Worm (Caenorhabditis elegans) whole organism, young adult: ENCODE results near the gene sri-26.

Experiments
- B0019.2 ChIP-seq: fragments of 200-800 bp; sonication (Bioruptor generic); conservative IDR thresholded peaks from 2 replicates; pipeline ENCODE4 v1.3.6; 2022; ENCODE audit warnings: missing genetic modification reagents, missing genetic modification characterization, missing compliant biosample characterization
- D2030.7 ChIP-seq: fragments of 200-800 bp; sonication (Bioruptor generic); IDR thresholded peaks from 2 replicates; pipeline ENCODE4 v1.3.6; 2022; ENCODE audit warnings: missing genetic modification reagents, missing genetic modification characterization, missing compliant biosample characterization
- F37B4.10 ChIP-seq: fragments of 200-800 bp; sonication (Bioruptor generic); IDR thresholded peaks from 2 replicates; pipeline ENCODE4 v1.3.6; 2022; ENCODE audit warnings: missing genetic modification characterization, missing compliant biosample characterization
- F49E8.2 ChIP-seq: sonication (generic microtip); optimal IDR thresholded peaks from 3 replicates; lab custom pipeline; 2017; ENCODE audit warnings: missing genetic modification characterization, mild to moderate bottlenecking, missing compliant biosample characterization, antibody characterized with exemption, moderate library complexity; ENCODE audit not compliant: insufficient read depth
- F55B11.4 ChIP-seq: sonication (generic microtip); optimal IDR thresholded peaks from 2 replicates; lab custom pipeline; 2016; ENCODE audit warnings: missing compliant biosample characterization, missing genetic modification characterization, borderline replicate concordance; ENCODE audit not compliant: insufficient read depth
- K11D2.4 ChIP-seq: fragments of 200-800 bp; sonication (Bioruptor generic); IDR thresholded peaks from 2 replicates; pipeline ENCODE4 v1.3.6; 2022; ENCODE audit warnings: missing genetic modification reagents, missing genetic modification characterization, missing compliant biosample characterization
- Y53F4B.3 ChIP-seq: fragments of 200-800 bp; sonication (Bioruptor generic); IDR thresholded peaks from 2 replicates; pipeline ENCODE4 v1.3.6; 2022; ENCODE audit warnings: missing genetic modification reagents, missing genetic modification characterization, missing compliant biosample characterization
- Y67H2A.10 ChIP-seq: fragments of 200-800 bp; sonication (Bioruptor generic); conservative IDR thresholded peaks from 2 replicates; pipeline ENCODE4 v1.3.6; 2022; ENCODE audit warnings: missing genetic modification reagents, missing genetic modification characterization, missing compliant biosample characterization
- Y95B8A.8 ChIP-seq: fragments of 200-800 bp; sonication (Bioruptor generic); IDR thresholded peaks from 2 replicates; pipeline ENCODE4 v1.3.6; 2022; ENCODE audit warnings: missing genetic modification reagents, missing genetic modification characterization, missing compliant biosample characterization
- ZK185.1 ChIP-seq: sonication (generic microtip); optimal IDR thresholded peaks from 2 replicates; lab custom pipeline; 2016; ENCODE audit warnings: mild to moderate bottlenecking, missing genetic modification characterization, missing compliant biosample characterization; ENCODE audit not compliant: poor library complexity, severe bottlenecking
- akir-1 ChIP-seq: fragments of 200-800 bp; sonication (Bioruptor generic); optimal IDR thresholded peaks from 2 replicates; lab custom pipeline; 2018; ENCODE audit warnings: mild to moderate bottlenecking, missing genetic modification characterization, moderate library complexity, missing compliant biosample characterization
- ama-1 ChIP-seq, 3 experiments: fragments of 150-350 bp in 1 of 3; sonication (generic microtip) in 2 of 3; optimal IDR thresholded peaks; 2 replicates each; lab custom pipeline; 2014 to 2018; ENCODE audit warnings: missing biosample characterization in 2 of 3, missing genetic modification characterization in 2 of 3, missing genetic modification reagents in 2 of 3
- aptf-3 ChIP-seq: fragments of 200-800 bp; sonication (Bioruptor generic); IDR thresholded peaks from 2 replicates; pipeline ENCODE4 v1.3.6; 2022; ENCODE audit warnings: missing genetic modification characterization, missing compliant biosample characterization
- atf-7 ChIP-seq: sonication (generic microtip); optimal IDR thresholded peaks from 2 replicates; lab custom pipeline; 2017; ENCODE audit warnings: mild to moderate bottlenecking, missing genetic modification characterization, missing compliant biosample characterization
- attf-3 ChIP-seq: fragments of 200-800 bp; sonication (Bioruptor generic); conservative IDR thresholded peaks from 2 replicates; pipeline ENCODE4 v1.3.6; 2022; ENCODE audit warnings: missing genetic modification reagents, missing genetic modification characterization, missing compliant biosample characterization
- bed-1 ChIP-seq: fragments of 200-800 bp; sonication (Bioruptor generic); IDR thresholded peaks from 2 replicates; pipeline ENCODE4 v1.3.6; 2022; ENCODE audit warnings: missing genetic modification reagents, missing genetic modification characterization, missing compliant biosample characterization
- bed-2 ChIP-seq: fragments of 200-800 bp; sonication (Bioruptor generic); IDR thresholded peaks from 2 replicates; pipeline ENCODE4 v1.3.6; 2022; ENCODE audit warnings: missing genetic modification reagents, missing genetic modification characterization, missing compliant biosample characterization
- ceh-27 ChIP-seq: fragments of 200-800 bp; sonication (Bioruptor generic); optimal IDR thresholded peaks from 2 replicates; lab custom pipeline; 2018; ENCODE audit warnings: mild to moderate bottlenecking, missing genetic modification characterization, moderate library complexity, missing compliant biosample characterization
- die-1 ChIP-seq: sonication (generic microtip); optimal IDR thresholded peaks from 2 replicates; lab custom pipeline; 2016; ENCODE audit warnings: missing genotype, mild to moderate bottlenecking, missing genetic modification characterization, missing compliant biosample characterization
- dpl-1 ChIP-seq: fragments of 150-350 bp; optimal IDR thresholded peaks from 2 replicates; lab custom pipeline; 2014; ENCODE audit warnings: missing biosample characterization, missing genetic modification reagents, missing genetic modification characterization
- efl-1 ChIP-seq: fragments of 150-350 bp; optimal IDR thresholded peaks from 2 replicates; lab custom pipeline; 2014; ENCODE audit warnings: missing biosample characterization, missing genetic modification reagents, missing genetic modification characterization
- egl-44 ChIP-seq: fragments of 200-800 bp; sonication (Bioruptor generic); IDR thresholded peaks from 2 replicates; pipeline ENCODE4 v1.3.6; 2022; ENCODE audit warnings: missing genetic modification reagents, missing genetic modification characterization, missing compliant biosample characterization
- egrh-3 ChIP-seq: fragments of 200-800 bp; sonication (Bioruptor generic); IDR thresholded peaks from 2 replicates; pipeline ENCODE4 v1.3.6; 2022; ENCODE audit warnings: missing genetic modification reagents, missing genetic modification characterization, missing compliant biosample characterization
- ekl-4 ChIP-seq: fragments of 200-800 bp; sonication (Bioruptor generic); IDR thresholded peaks from 2 replicates; pipeline ENCODE4 v1.3.6; 2022; ENCODE audit warnings: missing genetic modification reagents, missing genetic modification characterization, missing compliant biosample characterization
- gei-17 ChIP-seq: fragments of 200-800 bp; sonication (Bioruptor generic); optimal IDR thresholded peaks from 2 replicates; lab custom pipeline; 2018; ENCODE audit warnings: mild to moderate bottlenecking, missing genetic modification characterization, missing compliant biosample characterization
- hlh-26 ChIP-seq: fragments of 200-800 bp; sonication (Bioruptor generic); conservative IDR thresholded peaks from 2 replicates; pipeline ENCODE4 v1.3.6; 2022; ENCODE audit warnings: missing genetic modification reagents, missing genetic modification characterization, missing compliant biosample characterization
- hmg-1.2 ChIP-seq: fragments of 200-800 bp; sonication (Bioruptor generic); IDR thresholded peaks from 2 replicates; pipeline ENCODE4 v1.3.6; 2022; ENCODE audit warnings: missing genetic modification reagents, missing genetic modification characterization, missing compliant biosample characterization
- hmg-20 ChIP-seq: fragments of 200-800 bp; sonication (Bioruptor generic); IDR thresholded peaks from 2 replicates; pipeline ENCODE4 v1.3.6; 2022; ENCODE audit warnings: missing genetic modification reagents, missing genetic modification characterization, missing compliant biosample characterization
- hsf-1 ChIP-seq: fragments of 200-800 bp; sonication (Bioruptor generic); IDR thresholded peaks from 2 replicates; pipeline ENCODE4 v1.3.6; 2022; ENCODE audit warnings: missing genetic modification reagents, missing genetic modification characterization, missing compliant biosample characterization
- lin-40 ChIP-seq: sonication (generic microtip); optimal IDR thresholded peaks from 2 replicates; lab custom pipeline; 2016; ENCODE audit warnings: missing genetic modification characterization, mild to moderate bottlenecking, missing compliant biosample characterization, missing genotype, missing genetic modification reagents
- lsl-1 ChIP-seq: fragments of 200-800 bp; sonication (Bioruptor generic); optimal IDR thresholded peaks from 2 replicates; lab custom pipeline; 2018; ENCODE audit warnings: mild to moderate bottlenecking, missing genetic modification characterization, moderate library complexity, missing compliant biosample characterization
- lsy-27 ChIP-seq: sonication (generic microtip); optimal IDR thresholded peaks from 2 replicates; lab custom pipeline; 2017; ENCODE audit warnings: missing genetic modification characterization, mild to moderate bottlenecking, missing compliant biosample characterization, antibody characterized with exemption, missing genotype, borderline replicate concordance; ENCODE audit not compliant: insufficient read depth
- mxl-1 ChIP-seq: sonication (generic microtip); optimal IDR thresholded peaks from 2 replicates; lab custom pipeline; 2016; ENCODE audit warnings: missing genetic modification characterization, missing compliant biosample characterization
- nhr-80 ChIP-seq: sonication (generic microtip); optimal IDR thresholded peaks from 2 replicates; lab custom pipeline; 2016; ENCODE audit warnings: missing genetic modification characterization, missing compliant biosample characterization
- pbrm-1 ChIP-seq: fragments of 200-800 bp; sonication (Bioruptor generic); IDR thresholded peaks from 2 replicates; pipeline ENCODE4 v1.3.6; 2022; ENCODE audit warnings: missing genetic modification reagents, missing genetic modification characterization, missing compliant biosample characterization
- rec-8 ChIP-seq, 2 experiments: sonication (generic microtip); optimal IDR thresholded peaks; 2 replicates each; lab custom pipeline; 2016; ENCODE audit warnings: mild to moderate bottlenecking in 2 of 2, missing genetic modification characterization in 2 of 2, missing genetic modification reagents in 2 of 2, missing genotype in 2 of 2, missing biosample characterization in 1 of 2, missing compliant biosample characterization in 1 of 2, moderate library complexity in 1 of 2
- snpc-1.1 ChIP-seq: sonication (generic microtip); optimal IDR thresholded peaks from 2 replicates; lab custom pipeline; 2017; ENCODE audit warnings: missing genetic modification characterization, mild to moderate bottlenecking, missing compliant biosample characterization, antibody characterized with exemption, moderate library complexity, missing genotype, missing genetic modification reagents; ENCODE audit not compliant: insufficient read depth
- snpc-4 ChIP-seq, 5 experiments: fragments of 150-350 bp in 1 of 5; sonication (generic microtip) in 4 of 5; optimal IDR thresholded peaks; 2 replicates each; lab custom pipeline; 2014 to 2018; ENCODE audit warnings: missing genetic modification characterization in 5 of 5, missing biosample characterization in 3 of 5, antibody characterized with exemption in 2 of 5, mild to moderate bottlenecking in 2 of 5, missing compliant biosample characterization in 2 of 5, missing genotype in 2 of 5, moderate library complexity in 2 of 5, missing genetic modification reagents in 1 of 5
- somi-1 ChIP-seq: fragments of 200-800 bp; sonication (Bioruptor generic); optimal IDR thresholded peaks from 2 replicates; lab custom pipeline; 2018; ENCODE audit warnings: mild to moderate bottlenecking, missing genetic modification characterization, missing compliant biosample characterization
- tbp1 ChIP-seq: fragments of 200-800 bp; sonication (Bioruptor generic); optimal IDR thresholded peaks from 2 replicates; lab custom pipeline; 2018; ENCODE audit warnings: mild to moderate bottlenecking, missing genetic modification characterization, missing compliant biosample characterization
- tlf-1 ChIP-seq: fragments of 200-800 bp; sonication (Bioruptor generic); optimal IDR thresholded peaks from 2 replicates; lab custom pipeline; 2018; ENCODE audit warnings: mild to moderate bottlenecking, missing genetic modification characterization, missing compliant biosample characterization
- ztf-22 ChIP-seq: fragments of 200-800 bp; sonication (Bioruptor generic); optimal IDR thresholded peaks from 2 replicates; lab custom pipeline; 2018; ENCODE audit warnings: mild to moderate bottlenecking, missing genetic modification characterization, moderate library complexity, missing compliant biosample characterization
- ztf-3 ChIP-seq: fragments of 200-800 bp; sonication (Bioruptor generic); optimal IDR thresholded peaks from 2 replicates; lab custom pipeline; 2018; ENCODE audit warnings: mild to moderate bottlenecking, missing genetic modification characterization, missing compliant biosample characterization

Gene sri-26

ce11 chrV:15187083-15188057 is 27.9 kb upstream of the sri-26 start, which contains the start of the genes cyn-7 and bath-36 (continued):
- TF ChIP-seq ztf-22 (GFP tag; lab: Kevin White, UChicago) (peak; percentile 9), D2030.7 (GFP tag; lab: Robert Waterston, UW) (peak; percentile 62; the same call in 1 of the 2 replicates), die-1 (no peak), K11D2.4 (peak; percentile 71; the same call in 1 of the 2 replicates), efl-1 (GFP tag; lab: Kevin White, UChicago) (peak; percentile 73), dpl-1 (GFP tag; lab: Kevin White, UChicago) (peak; percentile 52), lsy-27 (no peak), mxl-1 (tag; lab: Kevin White, UChicago) (no peak), F49E8.2 (tag; lab: Kevin White, UChicago) (peak; percentile 15), ama-1 (optimal IDR thresholded peaks at IDR 0.05; lab: Kevin White, UChicago) (no peak), ama-1 (GFP tag; optimal IDR thresholded peaks at IDR 0.05; lab: Kevin White, UChicago) (no peak), rec-8 (tag; optimal IDR thresholded peaks at IDR 0.05; lab: Kevin White, UChicago) (no peak), aptf-3 (GFP tag; lab: Robert Waterston, UW) (no peak), lsl-1 (GFP tag; lab: Kevin White, UChicago) (peak; percentile 49), bed-2 (GFP tag; lab: Robert Waterston, UW) (no peak), pbrm-1 (GFP tag; lab: Robert Waterston, UW) (peak; percentile 81), hmg-1.2 (GFP tag; lab: Robert Waterston, UW) (peak; percentile 33), ekl-4 (GFP tag; lab: Robert Waterston, UW) (peak; percentile 52), akir-1 (no peak), gei-17 (GFP tag; lab: Kevin White, UChicago) (peak; percentile 59), B0019.2 (GFP tag; lab: Robert Waterston, UW) (0 out of 2 replicates have a peak, but pooled peaks have one; percentile 25), hsf-1 (GFP tag; lab: Robert Waterston, UW) (peak; percentile 99), nhr-80 (peak; percentile 80), hlh-26 (no peak), lin-40 (tag; lab: Kevin White, UChicago) (peak; percentile 85), Y67H2A.10 (GFP tag; lab: Robert Waterston, UW) (0 out of 2 replicates have a peak, but pooled peaks have one; percentile 29), somi-1 (GFP tag; lab: Kevin White, UChicago) (no peak), snpc-4 (GFP tag; optimal IDR thresholded peaks at IDR 0.05; lab: Kevin White, UChicago) (no peak), snpc-4 (tag; optimal IDR thresholded peaks at IDR 0.05; lab: Kevin White, UChicago) (peak in 2 of 4 experiments; percentile 68 to 71), tbp1 (GFP tag; lab: Kevin White, UChicago) (peak; percentile 54), egrh-3 (no peak), hmg-20 (GFP tag; lab: Robert Waterston, UW) (no peak), F55B11.4 (no peak), bed-1 (no peak), atf-7 (tag; lab: Kevin White, UChicago) (peak; percentile 28), Y95B8A.8 (GFP tag; lab: Robert Waterston, UW) (0 out of 2 replicates have a peak, but pooled peaks have one; percentile 26), tlf-1 (GFP tag; lab: Kevin White, UChicago) (peak; percentile 86), ZK185.1 (tag; lab: Kevin White, UChicago) (peak; percentile 72), snpc-1.1 (tag; lab: Kevin White, UChicago) (no peak), attf-3 (no peak; the same call in 1 of the 2 replicates), F37B4.10 (GFP tag; lab: Robert Waterston, UW) (no peak), ceh-27 (GFP tag; lab: Kevin White, UChicago) (no peak), egl-44 (GFP tag; lab: Robert Waterston, UW) (no peak), ztf-3 (no peak), Y53F4B.3 (GFP tag; lab: Robert Waterston, UW) (no peak)
